Worm (Caenorhabditis elegans): ENCODE data around the gene ZC204.17.

The ZC204.17 gene

ce11 chrII:1646199-1646598 is at the start of gene ZC204.17:
TSS of gene ZC204.17 (minus strand) at chrII:1646299.
- no peak for TF ChIP-seq lin-1 (GFP tag; IDR thresholded peaks at IDR 0.05)

ce11 chrII:1695861-1696260 is 49.8 kb upstream of the ZC204.17 start, which contains the start of gene F58E1.13:
TSS of gene F58E1.13 (minus strand) at chrII:1695872.
- TF ChIP-seq mdl-1 (tag; optimal IDR thresholded peaks at IDR 0.05) (no peak), hmg-1.1 (GFP tag; IDR thresholded peaks at IDR 0.05) (no peak), zag-1 (tag; optimal IDR thresholded peaks at IDR 0.05) (no peak), dpl-1 (GFP tag; optimal IDR thresholded peaks at IDR 0.05) (no peak), skn-1 (tag; optimal IDR thresholded peaks at IDR 0.05) (no peak), ZK337.2 (GFP tag; IDR thresholded peaks at IDR 0.05) (no peak), tag-97 (GFP tag; IDR thresholded peaks at IDR 0.05) (no peak), cey-2 (tag; optimal IDR thresholded peaks at IDR 0.05; ENCODE audit: borderline replicate concordance, insufficient read depth) (no peak), nhr-42 (GFP tag; IDR thresholded peaks at IDR 0.05) (no peak), spr-1 (tag; optimal IDR thresholded peaks at IDR 0.05) (no peak), F49E8.2 (tag; optimal IDR thresholded peaks at IDR 0.05; ENCODE audit: borderline replicate concordance) (no peak), dve-1 (tag; optimal IDR thresholded peaks at IDR 0.05; ENCODE audit: insufficient read depth) (no peak)

- TF ChIP-seq tra-1 (GFP tag; IDR thresholded peaks at IDR 0.05) (no peak), lin-29 (GFP tag; IDR thresholded peaks at IDR 0.05) (no peak), mxl-3 (GFP tag; optimal IDR thresholded peaks at IDR 0.05) (no peak), nhr-111 (GFP tag; optimal IDR thresholded peaks at IDR 0.05) (no peak), Y105C5A.15 (GFP tag; IDR thresholded peaks at IDR 0.05) (no peak), dmd-9 (GFP tag; IDR thresholded peaks at IDR 0.05) (no peak), nhr-48 (tag; optimal IDR thresholded peaks at IDR 0.05) (no peak), mxl-2 (GFP tag; conservative IDR thresholded peaks at IDR 0.05) (no peak), zag-1 (tag; optimal IDR thresholded peaks at IDR 0.05) (no peak), ztf-11 (tag; optimal IDR thresholded peaks at IDR 0.05) (no peak)
These were observed 48.4 kb upstream of the ZC204.17 start, which contains the start of gene fbxc-26 for ce11 chrII:1694530-1694929. TSS of gene fbxc-26 (minus strand) at chrII:1694630.

- TF ChIP-seq lin-38 (GFP tag; IDR thresholded peaks at IDR 0.05) (no peak), daf-8 (GFP tag; IDR thresholded peaks at IDR 0.05) (no peak), set-16 (GFP tag; IDR thresholded peaks at IDR 0.05) (no peak), ceh-20 (GFP tag; IDR thresholded peaks at IDR 0.05) (no peak), duxl-1 (tag; optimal IDR thresholded peaks at IDR 0.05; ENCODE audit: poor library complexity) (no peak), tag-97 (GFP tag; IDR thresholded peaks at IDR 0.05) (no peak), mdt-29 (GFP tag; IDR thresholded peaks at IDR 0.05) (no peak), mes-2 (tag; optimal IDR thresholded peaks at IDR 0.05; ENCODE audit: poor library complexity, severe bottlenecking) (no peak), php-3 (GFP tag; IDR thresholded peaks at IDR 0.05) (no peak)
These were observed 46.7 kb upstream of the ZC204.17 start, which contains the start of gene fbxc-21 for ce11 chrII:1692827-1693226. TSS of gene fbxc-21 (minus strand) at chrII:1692927.

ce11 chrII:1691011-1691410 is 44.9 kb upstream of the ZC204.17 start, which contains the start of gene fbxc-22:
TSS of gene fbxc-22 (minus strand) at chrII:1691111.
- TF ChIP-seq ceh-20 (GFP tag; IDR thresholded peaks at IDR 0.05) (no peak), hlh-30 (tag; optimal IDR thresholded peaks at IDR 0.05; ENCODE audit: insufficient read depth) (no peak), mdl-1 (tag; optimal IDR thresholded peaks at IDR 0.05) (no peak), nhr-25 (tag; optimal IDR thresholded peaks at IDR 0.05; ENCODE audit: borderline replicate concordance, insufficient read depth) (no peak), rbr-2 (tag; optimal IDR thresholded peaks at IDR 0.05) (no peak), zip-11 (GFP tag; IDR thresholded peaks at IDR 0.05) (no peak), zfp-2 (tag; optimal IDR thresholded peaks at IDR 0.05) (no peak), jun-1 (tag; optimal IDR thresholded peaks at IDR 0.05) (no peak), duxl-1 (tag; optimal IDR thresholded peaks at IDR 0.05; ENCODE audit: poor library complexity) (no peak)

Data from whole organism, L4 larva.